Worm (Caenorhabditis elegans): Measurements from ENCODE around the gene wdr-37.

DNA sequence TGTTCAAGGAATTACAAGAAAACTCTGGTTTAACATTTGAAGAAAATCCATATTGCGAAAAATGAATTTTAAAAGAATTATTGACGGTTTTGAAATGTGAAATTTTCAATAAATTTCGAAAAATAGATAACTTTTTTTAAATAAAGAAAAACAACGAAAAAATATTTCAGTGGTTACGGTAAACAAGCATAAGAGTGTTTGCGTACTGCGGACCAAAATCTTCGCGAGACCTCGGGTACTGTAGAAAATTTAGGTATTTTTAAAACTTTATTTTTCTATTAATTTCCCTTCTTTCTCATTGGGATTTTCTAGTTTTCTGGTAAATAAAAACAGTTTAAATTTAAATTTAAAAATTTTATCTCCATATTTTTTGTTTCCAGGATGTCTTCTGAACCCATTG lies 4.2 kb upstream of the wdr-37 start, which contains the start of gene xnd-1:
- TF ChIP-seq ztf-11 (tag; optimal IDR thresholded peaks at IDR 0.05) (no peak), pqm-1 (tag; optimal IDR thresholded peaks at IDR 0.05) (no peak), ztf-4 (tag; optimal IDR thresholded peaks at IDR 0.05) (no peak), elt-3 (tag; optimal IDR thresholded peaks at IDR 0.05) (no peak), dpl-1 (GFP tag; optimal IDR thresholded peaks at IDR 0.05) (no peak), fos-1 (tag; optimal IDR thresholded peaks at IDR 0.05) (no peak), unc-62 (GFP tag; optimal IDR thresholded peaks at IDR 0.05) (no peak), C04F5.9 (tag; optimal IDR thresholded peaks at IDR 0.05) (no peak), snpc-4 (tag; optimal IDR thresholded peaks at IDR 0.05) (no peak)

Data from whole organism, L1 larva.